Fruit fly (Drosophila melanogaster): Measurements from ENCODE around the gene lost.

The lost gene

dm6 chr3R:4437817-4438216 is 34.9 kb downstream of the lost start:
- TF ChIP-seq CG32532 (GFP tag; IDR thresholded peaks at IDR 0.05) (no peak), lov (optimal IDR thresholded peaks at IDR 0.05) (no peak), lov (GFP tag; IDR thresholded peaks at IDR 0.05) (no peak), peb (GFP tag; IDR thresholded peaks at IDR 0.05) (no peak), stwl (tag; optimal IDR thresholded peaks at IDR 0.05) (no peak), ewg (GFP tag; optimal IDR thresholded peaks at IDR 0.05) (no peak), CG2116 (GFP tag; optimal IDR thresholded peaks at IDR 0.05) (no peak), CG10959 (GFP tag; IDR thresholded peaks at IDR 0.05) (no peak), Gsc (GFP tag; IDR thresholded peaks at IDR 0.05) (no peak), HLH54F (GFP tag; optimal IDR thresholded peaks at IDR 0.05) (no peak), Sry-δ (GFP tag; optimal IDR thresholded peaks at IDR 0.05) (no peak), chn (GFP tag; optimal IDR thresholded peaks at IDR 0.05) (no peak), B-H2 (GFP tag; optimal IDR thresholded peaks at IDR 0.05) (no peak), fd3F (GFP tag; optimal IDR thresholded peaks at IDR 0.05) (no peak)

- TF ChIP-seq CG1792 (GFP tag; optimal IDR thresholded peaks at IDR 0.05) (no peak), CG14667 (GFP tag; IDR thresholded peaks at IDR 0.05) (no peak), org-1 (GFP tag; optimal IDR thresholded peaks at IDR 0.05) (no peak), eve (GFP tag; optimal IDR thresholded peaks at IDR 0.05) (no peak), BEAF-32 (GFP tag; optimal IDR thresholded peaks at IDR 0.05) (no peak), Asciz (GFP tag; optimal IDR thresholded peaks at IDR 0.05) (no peak), CG8765 (GFP tag; IDR thresholded peaks at IDR 0.05) (no peak), rib (GFP tag; IDR thresholded peaks at IDR 0.05) (no peak), CG2712 (tag; optimal IDR thresholded peaks at IDR 0.05) (no peak), lab (GFP tag; optimal IDR thresholded peaks at IDR 0.05) (no peak), vnd (GFP tag; IDR thresholded peaks at IDR 0.05; ENCODE audit: partially characterized antibody) (no peak), CG18599 (GFP tag; optimal IDR thresholded peaks at IDR 0.05) (no peak), CG4820 (GFP tag; optimal IDR thresholded peaks at IDR 0.05) (no peak), Hr39 (optimal IDR thresholded peaks at IDR 0.05) (no peak), Poxn (GFP tag; IDR thresholded peaks at IDR 0.05) (no peak), cwo (GFP tag; optimal IDR thresholded peaks at IDR 0.05) (no peak), jumu (GFP tag; optimal IDR thresholded peaks at IDR 0.05) (no peak), Spps (tag; optimal IDR thresholded peaks at IDR 0.05) (no peak), Doc3 (GFP tag; IDR thresholded peaks at IDR 0.05; ENCODE audit: partially characterized antibody) (no peak), kah (GFP tag; optimal IDR thresholded peaks at IDR 0.05) (no peak), NC2α (GFP tag; optimal IDR thresholded peaks at IDR 0.05) (no peak), sug (tag; optimal IDR thresholded peaks at IDR 0.05) (peak; percentile 16), lola (GFP tag; optimal IDR thresholded peaks at IDR 0.05) (no peak), CG8924 (tag; optimal IDR thresholded peaks at IDR 0.05) (no peak), odd (GFP tag; optimal IDR thresholded peaks at IDR 0.05) (no peak), CG7556 (GFP tag; optimal IDR thresholded peaks at IDR 0.05) (no peak), zen (tag; optimal IDR thresholded peaks at IDR 0.05) (no peak), Sin3A (optimal IDR thresholded peaks at IDR 0.05) (no peak), mld (GFP tag; IDR thresholded peaks at IDR 0.05; ENCODE audit: partially characterized antibody) (0 out of 3 replicates have a peak, but pooled peaks have one; percentile 42), CG1603 (tag; optimal IDR thresholded peaks at IDR 0.05) (no peak), crp (GFP tag; optimal IDR thresholded peaks at IDR 0.05) (no peak), Drgx (GFP tag; IDR thresholded peaks at IDR 0.05) (no peak), pita (GFP tag; optimal IDR thresholded peaks at IDR 0.05) (no peak), CG14014 (GFP tag; IDR thresholded peaks at IDR 0.05) (no peak), seq (GFP tag; IDR thresholded peaks at IDR 0.05) (no peak), tgo (GFP tag; IDR thresholded peaks at IDR 0.05) (no peak), CG2116 (GFP tag; optimal IDR thresholded peaks at IDR 0.05) (no peak), CG8388 (GFP tag; optimal IDR thresholded peaks at IDR 0.05) (no peak), CG17359 (tag; optimal IDR thresholded peaks at IDR 0.05) (no peak)
These were observed 42.2 kb downstream of the lost start for dm6 chr3R:4445083-4445482.

All from whole organism, embryonic.